Fruit fly (Drosophila melanogaster): ENCODE data around the gene tal-1A.
A peak's percentile ranks its signal among the peaks of the same experiment; 100 is the strongest.

The tal-1A gene

dm6 chr3R:13833515-13833914 lies 20.6 kb downstream of the tal-1A start:
- TF ChIP-seq CG10348 (GFP tag; IDR thresholded peaks at IDR 0.05) (no peak), D1 (tag; optimal IDR thresholded peaks at IDR 0.05) (peak; percentile 52)

dm6 chr3R:13834551-13834950 lies 21.6 kb downstream of the tal-1A start:
- TF ChIP-seq Pif1B (GFP tag; optimal IDR thresholded peaks at IDR 0.05), result no peak
- no peak for TF ChIP-seq Ets98B (GFP tag; IDR thresholded peaks at IDR 0.05)
- no peak for TF ChIP-seq CG14655 (GFP tag; optimal IDR thresholded peaks at IDR 0.05)
- no peak for TF ChIP-seq CG12605 (GFP tag; IDR thresholded peaks at IDR 0.05)
- no peak for TF ChIP-seq EcR (GFP tag; optimal IDR thresholded peaks at IDR 0.05)
- TF ChIP-seq CG34367 (tag; optimal IDR thresholded peaks at IDR 0.05), result no peak
- no peak for TF ChIP-seq CG4496 (GFP tag; IDR thresholded peaks at IDR 0.05)
- no peak for TF ChIP-seq CG17806 (tag; optimal IDR thresholded peaks at IDR 0.05)
- TF ChIP-seq gl (tag; optimal IDR thresholded peaks at IDR 0.05), result no peak
- TF ChIP-seq CG9948 (tag; optimal IDR thresholded peaks at IDR 0.05), result no peak
- no peak for TF ChIP-seq CG32121 (GFP tag; IDR thresholded peaks at IDR 0.05)
- TF ChIP-seq CG15710 (tag; optimal IDR thresholded peaks at IDR 0.05), result no peak
- no peak for TF ChIP-seq Snoo (tag; optimal IDR thresholded peaks at IDR 0.05)
- no peak for TF ChIP-seq CG10348 (GFP tag; IDR thresholded peaks at IDR 0.05)

- TF ChIP-seq CG8159 (tag; optimal IDR thresholded peaks at IDR 0.05), result no peak
- TF ChIP-seq D1 (tag; optimal IDR thresholded peaks at IDR 0.05), result peak; percentile 30
These were observed 24.9 kb downstream of the tal-1A start, which contains the start of gene Nsf2 for dm6 chr3R:13837807-13838206. TSS of gene Nsf2 (minus strand) at chr3R:13837991.

dm6 chr3R:13839883-13840412 lies 27.0 kb downstream of the tal-1A start, which contains the start of gene CG31495:
TSS of gene CG31495 (minus strand) at chr3R:13839934.
- peak; percentile 23 for TF ChIP-seq CG8159 (tag; optimal IDR thresholded peaks at IDR 0.05)
- no peak for TF ChIP-seq gl (tag; optimal IDR thresholded peaks at IDR 0.05)
- TF ChIP-seq CG14655 (GFP tag; optimal IDR thresholded peaks at IDR 0.05), result no peak
- no peak for TF ChIP-seq CG17806 (tag; optimal IDR thresholded peaks at IDR 0.05)
- TF ChIP-seq CG8301 (tag; optimal IDR thresholded peaks at IDR 0.05), result no peak
- TF ChIP-seq CG12605 (GFP tag; IDR thresholded peaks at IDR 0.05), result no peak
- TF ChIP-seq CG4496 (GFP tag; IDR thresholded peaks at IDR 0.05), result no peak
- TF ChIP-seq CG15710 (tag; optimal IDR thresholded peaks at IDR 0.05), result no peak
- TF ChIP-seq CG9948 (tag; optimal IDR thresholded peaks at IDR 0.05), result no peak
- no peak for TF ChIP-seq CG10348 (GFP tag; IDR thresholded peaks at IDR 0.05)
- TF ChIP-seq CG13204 (GFP tag; optimal IDR thresholded peaks at IDR 0.05), result no peak
- TF ChIP-seq Pif1A (GFP tag; optimal IDR thresholded peaks at IDR 0.05), result no peak
- 0 out of 2 replicates have a peak, but pooled peaks have one; percentile 17 for TF ChIP-seq Ets98B (GFP tag; IDR thresholded peaks at IDR 0.05)
- no peak for TF ChIP-seq CG32121 (GFP tag; IDR thresholded peaks at IDR 0.05)
- no peak for TF ChIP-seq D1 (tag; optimal IDR thresholded peaks at IDR 0.05)
- no peak for TF ChIP-seq EcR (GFP tag; optimal IDR thresholded peaks at IDR 0.05)

dm6 chr3R:13840956-13841355 lies 28.0 kb downstream of the tal-1A start:
- peak; percentile 72 for TF ChIP-seq CG14655 (GFP tag; optimal IDR thresholded peaks at IDR 0.05)
- TF ChIP-seq D1 (tag; optimal IDR thresholded peaks at IDR 0.05), result no peak
- TF ChIP-seq EcR (GFP tag; optimal IDR thresholded peaks at IDR 0.05), result no peak
- TF ChIP-seq CG12605 (GFP tag; IDR thresholded peaks at IDR 0.05), result 0 out of 2 replicates have a peak, but pooled peaks have one; percentile 36
- TF ChIP-seq Pif1A (GFP tag; optimal IDR thresholded peaks at IDR 0.05), result peak; percentile 57
- TF ChIP-seq CG8159 (tag; optimal IDR thresholded peaks at IDR 0.05), result peak; percentile 69
- TF ChIP-seq CG9948 (tag; optimal IDR thresholded peaks at IDR 0.05), result peak; percentile 64
- peak; percentile 41; the same call in 1 of the 2 replicates for TF ChIP-seq Ets98B (GFP tag; IDR thresholded peaks at IDR 0.05)
- TF ChIP-seq CG17806 (tag; optimal IDR thresholded peaks at IDR 0.05), result peak; percentile 57
- TF ChIP-seq gl (tag; optimal IDR thresholded peaks at IDR 0.05), result peak; percentile 25
- TF ChIP-seq Snoo (tag; optimal IDR thresholded peaks at IDR 0.05), result peak; percentile 3
- no peak for TF ChIP-seq CG10348 (GFP tag; IDR thresholded peaks at IDR 0.05)
- TF ChIP-seq CG13204 (GFP tag; optimal IDR thresholded peaks at IDR 0.05), result peak; percentile 20
- peak; percentile 41; the same call in 1 of the 3 replicates for TF ChIP-seq CG4496 (GFP tag; IDR thresholded peaks at IDR 0.05)
- peak; percentile 39; the same call in 1 of the 3 replicates for TF ChIP-seq fd96Ca (GFP tag; IDR thresholded peaks at IDR 0.05)
- TF ChIP-seq rn (GFP tag; IDR thresholded peaks at IDR 0.05), result no peak
- TF ChIP-seq CG15710 (tag; optimal IDR thresholded peaks at IDR 0.05), result peak; percentile 75
- peak; percentile 67 for TF ChIP-seq Pif1B (GFP tag; optimal IDR thresholded peaks at IDR 0.05)
- TF ChIP-seq CG34367 (tag; optimal IDR thresholded peaks at IDR 0.05), result peak; percentile 62
- TF ChIP-seq CG32121 (GFP tag; IDR thresholded peaks at IDR 0.05), result no peak
- TF ChIP-seq CG8301 (tag; optimal IDR thresholded peaks at IDR 0.05), result peak; percentile 44

dm6 chr3R:13842532-13842931 lies 29.6 kb downstream of the tal-1A start:
- TF ChIP-seq fd96Ca (GFP tag; IDR thresholded peaks at IDR 0.05), result no peak
- TF ChIP-seq CG14655 (GFP tag; optimal IDR thresholded peaks at IDR 0.05), result no peak
- no peak for TF ChIP-seq Ets98B (GFP tag; IDR thresholded peaks at IDR 0.05)

- TF ChIP-seq CG34367 (tag; optimal IDR thresholded peaks at IDR 0.05) (no peak), EcR (GFP tag; optimal IDR thresholded peaks at IDR 0.05) (no peak), Pif1B (GFP tag; optimal IDR thresholded peaks at IDR 0.05) (peak; percentile 21), D1 (tag; optimal IDR thresholded peaks at IDR 0.05) (no peak), CG10348 (GFP tag; IDR thresholded peaks at IDR 0.05) (no peak), CG4496 (GFP tag; IDR thresholded peaks at IDR 0.05) (no peak), Snoo (tag; optimal IDR thresholded peaks at IDR 0.05) (no peak), CG14655 (GFP tag; optimal IDR thresholded peaks at IDR 0.05) (peak; percentile 66), CG8159 (tag; optimal IDR thresholded peaks at IDR 0.05) (peak; percentile 45), rn (GFP tag; IDR thresholded peaks at IDR 0.05) (no peak), CG17806 (tag; optimal IDR thresholded peaks at IDR 0.05) (peak; percentile 45), Ets98B (GFP tag; IDR thresholded peaks at IDR 0.05) (peak; percentile 48), gl (tag; optimal IDR thresholded peaks at IDR 0.05) (no peak), Pif1A (GFP tag; optimal IDR thresholded peaks at IDR 0.05) (peak; percentile 31), fd96Ca (GFP tag; IDR thresholded peaks at IDR 0.05) (peak; percentile 46; the same call in 2 of the 3 replicates), CG13204 (GFP tag; optimal IDR thresholded peaks at IDR 0.05) (no peak), CG12605 (GFP tag; IDR thresholded peaks at IDR 0.05) (peak; percentile 41; the same call in 1 of the 2 replicates), CG32121 (GFP tag; IDR thresholded peaks at IDR 0.05) (peak; percentile 38; the same call in 1 of the 2 replicates), CG9948 (tag; optimal IDR thresholded peaks at IDR 0.05) (peak; percentile 44), CG8301 (tag; optimal IDR thresholded peaks at IDR 0.05) (peak; percentile 66), CG15710 (tag; optimal IDR thresholded peaks at IDR 0.05) (peak; percentile 20)
These were observed 30.7 kb downstream of the tal-1A start for dm6 chr3R:13843611-13844010.

All from whole organism, pupa.